Worm (Caenorhabditis elegans) whole organism, L4/young adult: Measurements from ENCODE around the gene cky-1.

Experiments used
- dao-5 ChIP-seq: sonication (generic microtip); optimal IDR thresholded peaks from 2 replicates; lab custom pipeline; 2016; ENCODE audit warnings: missing genotype, missing genetic modification characterization, moderate library complexity, missing compliant biosample characterization
- him-1 ChIP-seq: sonication (generic microtip); optimal IDR thresholded peaks from 2 replicates; lab custom pipeline; 2016; ENCODE audit warnings: missing genotype, missing genetic modification reagents, missing genetic modification characterization, missing compliant biosample characterization

DNA sequence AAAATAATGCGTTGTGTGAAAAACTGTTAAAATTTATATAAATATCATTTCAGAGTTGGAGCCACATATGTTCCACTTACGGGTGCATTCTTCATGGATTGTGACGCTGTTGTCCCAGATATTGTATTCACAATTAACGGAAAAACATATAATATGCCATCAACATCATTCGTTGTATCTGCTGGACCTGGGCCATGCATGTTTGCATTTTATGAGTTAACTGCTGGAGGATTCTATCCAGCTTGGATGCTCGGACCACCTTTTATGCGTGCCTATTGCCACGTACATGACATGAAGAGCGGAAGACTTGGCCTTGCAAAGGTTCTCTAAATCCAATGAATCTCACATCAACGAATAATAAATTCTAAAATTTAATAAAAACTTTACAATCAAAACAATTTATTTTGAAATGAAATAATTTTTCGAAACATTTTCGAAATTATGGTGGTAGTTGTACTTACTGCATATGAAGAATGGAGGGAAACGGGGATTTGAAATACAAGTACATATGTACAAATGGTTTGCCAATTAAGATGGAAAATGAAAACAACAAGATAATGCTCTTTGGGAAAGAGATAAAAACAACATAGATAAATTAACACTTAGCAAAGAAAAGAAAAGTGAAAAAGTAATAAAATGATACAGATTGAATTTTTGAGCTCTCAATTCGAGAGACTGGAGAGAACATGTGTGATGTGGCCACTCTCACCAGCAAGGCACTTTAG is 7.4 kb downstream of the cky-1 start:
- TF ChIP-seq him-1 (tag; lab: Kevin White, UChicago) (no peak), dao-5 (no peak)
